Fruit fly (Drosophila melanogaster) whole organism, embryonic: Measurements from ENCODE around the gene mus302.

Experiments used
- ATbp ChIP-seq: fragments of 200-800 bp; sonication (Bioruptor generic); optimal IDR thresholded peaks from 2 replicates; lab custom pipeline; 2017; ENCODE audit warnings: missing biosample characterization, mild to moderate bottlenecking, missing genetic modification characterization, missing genetic modification reagents
- B-H1 ChIP-seq: fragments of 200-800 bp; sonication (Bioruptor generic); IDR thresholded peaks from 3 replicates; pipeline ENCODE4 v1.3.6; 2022; ENCODE audit warnings: missing biosample characterization, missing genetic modification characterization
- C15 ChIP-seq: fragments of 200-800 bp; sonication (Bioruptor generic); IDR thresholded peaks from 3 replicates; pipeline ENCODE4 v1.3.6; 2022; ENCODE audit warnings: missing biosample characterization, missing genetic modification characterization
- CG10321 ChIP-seq: fragments of 200-800 bp; sonication (Bioruptor generic); IDR thresholded peaks from 2 replicates; pipeline ENCODE4 v1.3.6; 2022; ENCODE audit warnings: missing biosample characterization, missing genetic modification characterization
- CG11247 ChIP-seq: fragments of 200-800 bp; sonication (Bioruptor generic); IDR thresholded peaks from 2 replicates; pipeline ENCODE4 v1.3.6; 2022; ENCODE audit warnings: missing biosample characterization, missing genetic modification characterization
- CG11398 ChIP-seq: fragments of 200-800 bp; sonication (Bioruptor generic); optimal IDR thresholded peaks from 2 replicates; lab custom pipeline; 2016; ENCODE audit warnings: missing biosample characterization, missing genetic modification characterization
- CG13775 ChIP-seq: fragments of 200-800 bp; sonication (Bioruptor generic); optimal IDR thresholded peaks from 3 replicates; lab custom pipeline; 2017; ENCODE audit warnings: missing biosample characterization, mild to moderate bottlenecking, missing genetic modification characterization
- CG1529 ChIP-seq: fragments of 200-800 bp; sonication (Bioruptor generic); optimal IDR thresholded peaks from 3 replicates; lab custom pipeline; 2018; ENCODE audit warnings: missing biosample characterization, missing genetic modification characterization
- CG17361 ChIP-seq: fragments of 200-800 bp; sonication (Bioruptor generic); IDR thresholded peaks from 3 replicates; pipeline ENCODE4 v1.3.6; 2022; ENCODE audit warnings: missing biosample characterization, missing genetic modification characterization
- CG3065 ChIP-seq: fragments of 200-800 bp; sonication (Bioruptor generic); optimal IDR thresholded peaks from 2 replicates; lab custom pipeline; 2016; ENCODE audit warnings: missing biosample characterization, missing genetic modification characterization
- CG31388 ChIP-seq: fragments of 200-800 bp; sonication (Bioruptor generic); optimal IDR thresholded peaks from 2 replicates; lab custom pipeline; 2016; ENCODE audit warnings: missing biosample characterization, missing genetic modification characterization
- CG32772 ChIP-seq: fragments of 200-800 bp; sonication (Bioruptor generic); IDR thresholded peaks from 2 replicates; pipeline ENCODE4 v1.3.6; 2022; ENCODE audit warnings: missing biosample characterization, missing genetic modification characterization
- CG33213 ChIP-seq: fragments of 200-800 bp; sonication (Bioruptor generic); optimal IDR thresholded peaks from 3 replicates; lab custom pipeline; 2016; ENCODE audit warnings: missing biosample characterization, missing genetic modification characterization
- CG4360 ChIP-seq: fragments of 200-800 bp; sonication (Bioruptor generic); IDR thresholded peaks from 2 replicates; pipeline ENCODE4 v1.3.6; 2022; ENCODE audit warnings: missing biosample characterization, missing genetic modification characterization
- CG4730 ChIP-seq: fragments of 200-800 bp; sonication (Bioruptor generic); IDR thresholded peaks from 2 replicates; pipeline ENCODE4 v1.3.6; 2022; ENCODE audit warnings: missing biosample characterization, missing genetic modification characterization
- CG5245 ChIP-seq: fragments of 200-800 bp; sonication (Bioruptor generic); optimal IDR thresholded peaks from 3 replicates; lab custom pipeline; 2016; ENCODE audit warnings: missing biosample characterization, missing genetic modification characterization
- CG6689 ChIP-seq: fragments of 200-800 bp; sonication (Bioruptor generic); IDR thresholded peaks from 2 replicates; pipeline ENCODE4 v1.3.6; 2022; ENCODE audit warnings: missing biosample characterization, missing genetic modification characterization
- CG6765 ChIP-seq: fragments of 200-800 bp; sonication (Bioruptor generic); optimal IDR thresholded peaks from 3 replicates; lab custom pipeline; 2017; ENCODE audit warnings: missing biosample characterization, mild to moderate bottlenecking, missing genetic modification characterization
- CG6791 ChIP-seq: fragments of 200-800 bp; sonication (Bioruptor generic); IDR thresholded peaks from 3 replicates; pipeline ENCODE4 v1.3.6; 2022; ENCODE audit warnings: missing biosample characterization, missing genetic modification characterization; ENCODE audit not compliant: partially characterized antibody
- CG8359 ChIP-seq: fragments of 200-800 bp; sonication (Bioruptor generic); optimal IDR thresholded peaks from 2 replicates; lab custom pipeline; 2017; ENCODE audit warnings: missing biosample characterization, mild to moderate bottlenecking, missing genetic modification characterization, borderline replicate concordance
- CG8478 ChIP-seq: fragments of >200 bp; optimal IDR thresholded peaks from 2 replicates; lab custom pipeline; 2018
- CG9609 ChIP-seq: fragments of 200-800 bp; sonication (Bioruptor generic); optimal IDR thresholded peaks from 3 replicates; lab custom pipeline; 2016; ENCODE audit warnings: missing biosample characterization, missing genetic modification characterization
- Camta ChIP-seq: fragments of 200-800 bp; sonication (Bioruptor generic); optimal IDR thresholded peaks from 2 replicates; lab custom pipeline; 2016; ENCODE audit warnings: missing biosample characterization, missing genetic modification characterization
- Dip3 ChIP-seq: fragments of 200-800 bp; sonication (Bioruptor generic); optimal IDR thresholded peaks from 3 replicates; lab custom pipeline; 2016; ENCODE audit warnings: missing biosample characterization, missing genetic modification characterization
- Dref ChIP-seq: fragments of 200-800 bp; sonication (Bioruptor generic); IDR thresholded peaks from 2 replicates; pipeline ENCODE4 v1.3.6; 2022; ENCODE audit warnings: missing biosample characterization, missing genetic modification characterization
- Fer3 ChIP-seq: fragments of 200-800 bp; sonication (Bioruptor generic); optimal IDR thresholded peaks from 2 replicates; lab custom pipeline; 2018; ENCODE audit warnings: missing biosample characterization, mild to moderate bottlenecking, missing genetic modification characterization, moderate library complexity
- HLH54F ChIP-seq: fragments of 200-800 bp; sonication (Bioruptor generic); optimal IDR thresholded peaks from 3 replicates; lab custom pipeline; 2016; ENCODE audit warnings: missing biosample characterization, missing genetic modification characterization
- Hsf ChIP-seq: fragments of 200-800 bp; sonication (Bioruptor generic); optimal IDR thresholded peaks from 3 replicates; lab custom pipeline; 2016; ENCODE audit warnings: missing biosample characterization, missing genetic modification characterization
- Kr ChIP-seq: fragments of 200-800 bp; sonication (Bioruptor generic); optimal IDR thresholded peaks from 2 replicates; lab custom pipeline; 2017; ENCODE audit warnings: missing biosample characterization, mild to moderate bottlenecking, missing genetic modification characterization
- Mad ChIP-seq: fragments of 200-800 bp; sonication (Bioruptor generic); optimal IDR thresholded peaks from 2 replicates; lab custom pipeline; 2016; ENCODE audit warnings: missing biosample characterization, missing genetic modification characterization
- Oli ChIP-seq: fragments of 200-800 bp; sonication (Bioruptor generic); optimal IDR thresholded peaks from 2 replicates; lab custom pipeline; 2018; ENCODE audit warnings: missing biosample characterization, mild to moderate bottlenecking, missing genetic modification characterization, moderate library complexity
- Poxn ChIP-seq: fragments of 200-800 bp; sonication (Bioruptor generic); IDR thresholded peaks from 2 replicates; pipeline ENCODE4 v1.3.6; 2022; ENCODE audit warnings: missing biosample characterization, missing genetic modification characterization
- Ravus ChIP-seq: fragments of 200-800 bp; sonication (Bioruptor generic); IDR thresholded peaks from 2 replicates; pipeline ENCODE4 v1.3.6; 2022; ENCODE audit warnings: missing biosample characterization, missing genetic modification characterization
- Sry-β ChIP-seq: fragments of 200-800 bp; sonication (Bioruptor generic); optimal IDR thresholded peaks from 2 replicates; lab custom pipeline; 2018; ENCODE audit warnings: missing biosample characterization, mild to moderate bottlenecking, missing genetic modification characterization, moderate library complexity
- TFAM ChIP-seq: fragments of 200-800 bp; sonication (Bioruptor generic); optimal IDR thresholded peaks from 2 replicates; lab custom pipeline; 2017; ENCODE audit warnings: missing biosample characterization, missing genetic modification characterization, inconsistent platforms
- Vsx1 ChIP-seq: fragments of 200-800 bp; sonication (Bioruptor generic); optimal IDR thresholded peaks from 2 replicates; lab custom pipeline; 2017; ENCODE audit warnings: missing biosample characterization, mild to moderate bottlenecking, missing genetic modification characterization, missing genetic modification reagents
- bsh ChIP-seq, 2 experiments: fragments of 200-800 bp; sonication (Bioruptor generic); optimal IDR thresholded peaks; 2 replicates each; lab custom pipeline; 2017 to 2018; ENCODE audit warnings: mild to moderate bottlenecking in 2 of 2, missing biosample characterization in 2 of 2, missing genetic modification characterization in 2 of 2, moderate library complexity in 1 of 2
- cwo ChIP-seq: fragments of 200-800 bp; sonication (Bioruptor generic); optimal IDR thresholded peaks from 3 replicates; lab custom pipeline; 2017; ENCODE audit warnings: missing biosample characterization, missing genetic modification characterization, mild to moderate bottlenecking, moderate library complexity, missing genetic modification reagents
- eve ChIP-seq, 2 experiments: fragments of >200 bp; optimal IDR thresholded peaks; 2 replicates each; lab custom pipeline; 2017; ENCODE audit warnings: missing biosample characterization in 2 of 2, missing genetic modification characterization in 2 of 2
- ftz-f1 ChIP-seq: fragments of 200-800 bp; sonication (Bioruptor generic); optimal IDR thresholded peaks from 2 replicates; lab custom pipeline; 2016; ENCODE audit warnings: missing biosample characterization, missing genetic modification characterization
- fu2 ChIP-seq: fragments of 200-800 bp; sonication (Bioruptor generic); optimal IDR thresholded peaks from 2 replicates; lab custom pipeline; 2016; ENCODE audit warnings: missing biosample characterization, missing genetic modification characterization
- hb ChIP-seq: fragments of 200-800 bp; sonication (Bioruptor generic); IDR thresholded peaks from 3 replicates; pipeline ENCODE4 v1.3.6; 2022; ENCODE audit warnings: missing biosample characterization, missing genetic modification characterization; ENCODE audit not compliant: partially characterized antibody
- jumu ChIP-seq: fragments of 200-800 bp; sonication (Bioruptor generic); optimal IDR thresholded peaks from 3 replicates; lab custom pipeline; 2016; ENCODE audit warnings: missing biosample characterization, missing genetic modification characterization
- kah ChIP-seq: fragments of 200-800 bp; sonication (Bioruptor generic); optimal IDR thresholded peaks from 2 replicates; lab custom pipeline; 2018; ENCODE audit warnings: missing biosample characterization, mild to moderate bottlenecking, missing genetic modification characterization
- klu ChIP-seq: fragments of 200-800 bp; sonication (Bioruptor generic); IDR thresholded peaks from 2 replicates; pipeline ENCODE4 v1.3.6; 2022; ENCODE audit warnings: missing biosample characterization, missing genetic modification characterization
- lola ChIP-seq, 3 experiments: fragments of >200 bp in 2 of 3; fragments of 200-800 bp in 1 of 3; sonication (Bioruptor generic) in 1 of 3; optimal IDR thresholded peaks; 2 replicates each; lab custom pipeline; 2017 to 2019; ENCODE audit warnings: missing biosample characterization in 3 of 3, missing genetic modification characterization in 3 of 3, mild to moderate bottlenecking in 1 of 3, moderate library complexity in 1 of 3
- lov ChIP-seq, 2 experiments: fragments of 200-800 bp in 1 of 2; fragments of >200 bp in 1 of 2; sonication (Bioruptor generic) in 1 of 2; IDR thresholded peaks in 1 of 2; optimal IDR thresholded peaks in 1 of 2; 2 replicates in 1 of 2; 3 replicates in 1 of 2; pipeline versions ENCODE4 v1.3.6 to Lab custom; 2017 to 2022; ENCODE audit warnings: missing biosample characterization in 1 of 2, missing genetic modification characterization in 1 of 2
- sqz ChIP-seq: fragments of 200-800 bp; sonication (Bioruptor generic); optimal IDR thresholded peaks from 3 replicates; lab custom pipeline; 2018; ENCODE audit warnings: missing biosample characterization, mild to moderate bottlenecking, missing genetic modification characterization
- trh ChIP-seq: fragments of 200-800 bp; sonication (Bioruptor generic); optimal IDR thresholded peaks from 2 replicates; lab custom pipeline; 2016; ENCODE audit warnings: missing biosample characterization, missing genetic modification characterization
- tup ChIP-seq: fragments of 200-800 bp; sonication (Bioruptor generic); optimal IDR thresholded peaks from 2 replicates; lab custom pipeline; 2016; ENCODE audit warnings: missing biosample characterization, mild to moderate bottlenecking, missing genetic modification characterization, moderate library complexity
- wek ChIP-seq: fragments of 200-800 bp; sonication (Bioruptor generic); optimal IDR thresholded peaks from 3 replicates; lab custom pipeline; 2018; ENCODE audit warnings: missing biosample characterization, mild to moderate bottlenecking, missing genetic modification characterization, moderate library complexity

mus302 gene

DNA sequence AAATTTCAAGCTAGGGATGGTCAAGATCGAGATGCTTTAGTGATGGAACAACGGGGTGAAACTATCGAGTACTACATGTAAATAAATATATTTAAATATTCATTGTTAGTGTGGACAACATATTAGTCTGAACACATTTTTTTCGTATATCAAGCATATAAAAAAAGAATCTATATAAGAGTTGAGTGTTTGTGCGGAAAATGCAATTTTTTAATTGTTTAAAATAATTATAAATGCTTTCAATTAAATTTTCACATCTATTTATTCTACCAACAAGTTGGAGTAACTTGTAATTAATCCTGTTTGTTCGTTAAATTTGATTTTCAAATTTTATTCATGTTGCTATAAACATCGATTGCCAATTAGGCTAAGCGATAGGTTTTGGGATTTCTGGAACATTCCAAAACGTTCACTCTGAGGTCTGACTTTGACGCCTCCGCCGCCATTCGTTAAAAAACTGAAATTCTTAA is at the start of gene mus302, which contains the start of gene CG9705 (continued):
- TF ChIP-seq Kr (GFP tag; lab: Kevin White, UChicago) (no peak), CG6689 (peak; percentile 47), HLH54F (no peak), CG4360 (GFP tag; lab: Robert Waterston, UW) (no peak), CG17361 (GFP tag; lab: Robert Waterston, UW) (peak; percentile 85), ftz-f1 (no peak), wek (GFP tag; lab: Kevin White, UChicago) (no peak), CG4730 (no peak), Mad (GFP tag; lab: Kevin White, UChicago) (peak; percentile 22), Hsf (GFP tag; lab: Kevin White, UChicago) (peak; percentile 46), CG6791 (GFP tag; lab: Robert Waterston, UW) (no peak; the same call in 2 of the 3 replicates), eve (GFP tag; optimal IDR thresholded peaks at IDR 0.05; lab: Kevin White, UChicago) (no peak), ATbp (GFP tag; lab: Kevin White, UChicago) (no peak), kah (GFP tag; lab: Kevin White, UChicago) (no peak), lola (GFP tag; optimal IDR thresholded peaks at IDR 0.05; lab: Kevin White, UChicago) (peak in 1 of 3 experiments; percentile 70), cwo (GFP tag; lab: Kevin White, UChicago) (no peak), CG33213 (GFP tag; lab: Kevin White, UChicago) (no peak), CG1529 (GFP tag; lab: Kevin White, UChicago) (no peak), Camta (GFP tag; lab: Kevin White, UChicago) (no peak), CG32772 (peak; percentile 57; the same call in 1 of the 2 replicates), CG8359 (GFP tag; lab: Kevin White, UChicago) (no peak), Poxn (GFP tag; lab: Robert Waterston, UW) (no peak), Vsx1 (GFP tag; lab: Kevin White, UChicago) (no peak), Oli (tag; lab: Kevin White, UChicago) (peak; percentile 8), lov (optimal IDR thresholded peaks at IDR 0.05; lab: Kevin White, UChicago) (no peak), lov (GFP tag; IDR thresholded peaks at IDR 0.05; lab: Robert Waterston, UW) (no peak), hb (GFP tag; lab: Robert Waterston, UW) (0 out of 3 replicates have a peak, but pooled peaks have one; percentile 38), Dip3 (GFP tag; lab: Kevin White, UChicago) (peak; percentile 7), CG11398 (GFP tag; lab: Kevin White, UChicago) (no peak), trh (peak; percentile 31), CG3065 (GFP tag; lab: Kevin White, UChicago) (no peak), CG5245 (GFP tag; lab: Kevin White, UChicago) (no peak), tup (no peak), CG11247 (GFP tag; lab: Robert Waterston, UW) (no peak), TFAM (GFP tag; lab: Kevin White, UChicago) (no peak), Ravus (no peak), CG13775 (GFP tag; lab: Kevin White, UChicago) (peak; percentile 63), Dref (GFP tag; lab: Robert Waterston, UW) (peak; percentile 51), CG8478 (no peak), C15 (no peak), CG31388 (GFP tag; lab: Kevin White, UChicago) (no peak), bsh (GFP tag; optimal IDR thresholded peaks at IDR 0.05; lab: Kevin White, UChicago) (peak in 1 of 2 experiments; percentile 28), fu2 (GFP tag; lab: Kevin White, UChicago) (no peak), sqz (GFP tag; lab: Kevin White, UChicago) (no peak), jumu (no peak), CG6765 (GFP tag; lab: Kevin White, UChicago) (no peak), Fer3 (peak; percentile 33), B-H1 (no peak), CG10321 (GFP tag; lab: Robert Waterston, UW) (no peak), Sry-β (GFP tag; lab: Kevin White, UChicago) (no peak), klu (no peak), CG9609 (GFP tag; lab: Kevin White, UChicago) (no peak)
